Worm (Caenorhabditis elegans) whole organism, late embryonic: ENCODE data around the gene srd-29.

Experiments used
- ceh-19 ChIP-seq: fragments of 200-800 bp; sonication (Bioruptor generic); optimal IDR thresholded peaks from 2 replicates; lab custom pipeline; 2018; ENCODE audit warnings: mild to moderate bottlenecking, missing genetic modification characterization, missing compliant biosample characterization
- dve-1 ChIP-seq: sonication (generic microtip); optimal IDR thresholded peaks from 2 replicates; lab custom pipeline; 2017; ENCODE audit warnings: antibody characterized with exemption, mild to moderate bottlenecking, missing genetic modification characterization, missing compliant biosample characterization
- pax-1 ChIP-seq: fragments of 150-350 bp; optimal IDR thresholded peaks from 2 replicates; lab custom pipeline; 2014; ENCODE audit warnings: missing biosample characterization, missing genetic modification characterization

- TF ChIP-seq pax-1, result no peak
- no peak for TF ChIP-seq dve-1 (tag; lab: Kevin White, UChicago)
- TF ChIP-seq ceh-19, result no peak
These were observed 50.6 kb downstream of the srd-29 start, which contains the start of the genes nhr-94 and nhr-152 for ce11 chrV:7686189-7686588.
